Fruit fly (Drosophila melanogaster) whole organism, prepupa: ENCODE data around the gene wfs1.

Source experiments
- Blimp-1 ChIP-seq: fragments of 200-800 bp; sonication (Bioruptor generic); optimal IDR thresholded peaks from 3 replicates; lab custom pipeline; 2017; ENCODE audit warnings: missing biosample characterization, missing genetic modification characterization, mild to moderate bottlenecking, moderate library complexity, missing genetic modification reagents
- CG10631 ChIP-seq: fragments of 200-800 bp; sonication (Bioruptor generic); optimal IDR thresholded peaks from 2 replicates; lab custom pipeline; 2016; ENCODE audit warnings: missing biosample characterization, missing genetic modification characterization
- CG10669 ChIP-seq: fragments of 200-800 bp; sonication (Bioruptor generic); optimal IDR thresholded peaks from 3 replicates; lab custom pipeline; 2018; ENCODE audit warnings: missing biosample characterization, mild to moderate bottlenecking, missing genetic modification characterization, moderate library complexity
- CG11762 ChIP-seq: fragments of 200-800 bp; sonication (Bioruptor generic); optimal IDR thresholded peaks from 3 replicates; lab custom pipeline; 2016; ENCODE audit warnings: missing biosample characterization, missing genetic modification characterization; ENCODE audit not compliant: insufficient read depth
- CG15336 ChIP-seq: fragments of 200-800 bp; sonication (Bioruptor generic); IDR thresholded peaks from 2 replicates; pipeline ENCODE4 v1.3.6; 2022; ENCODE audit warnings: missing biosample characterization, missing genetic modification characterization
- CG1621 ChIP-seq: fragments of 200-800 bp; sonication (Bioruptor generic); optimal IDR thresholded peaks from 3 replicates; lab custom pipeline; 2018; ENCODE audit warnings: missing biosample characterization, mild to moderate bottlenecking, missing genetic modification characterization
- CG16779 ChIP-seq: fragments of 200-800 bp; sonication (Bioruptor generic); optimal IDR thresholded peaks from 3 replicates; lab custom pipeline; 2017; ENCODE audit warnings: missing biosample characterization, mild to moderate bottlenecking, missing genetic modification characterization
- CG3032 ChIP-seq: fragments of 200-800 bp; optimal IDR thresholded peaks from 2 replicates; lab custom pipeline; 2019; ENCODE audit warnings: missing biosample characterization, mild to moderate bottlenecking, missing genetic modification characterization, moderate library complexity
- CG31627 ChIP-seq: fragments of 200-800 bp; sonication (Bioruptor generic); optimal IDR thresholded peaks from 3 replicates; lab custom pipeline; 2016; ENCODE audit warnings: missing biosample characterization, missing genetic modification characterization
- CG32006 ChIP-seq: fragments of 200-800 bp; sonication (Bioruptor generic); optimal IDR thresholded peaks from 3 replicates; lab custom pipeline; 2017; ENCODE audit warnings: missing biosample characterization, mild to moderate bottlenecking, missing genetic modification characterization
- CG34406 ChIP-seq: fragments of 200-800 bp; sonication (Bioruptor generic); optimal IDR thresholded peaks from 3 replicates; lab custom pipeline; 2016; ENCODE audit warnings: missing biosample characterization, missing genetic modification characterization
- CG6163 ChIP-seq: fragments of 200-800 bp; sonication (Bioruptor generic); IDR thresholded peaks from 3 replicates; pipeline ENCODE4 v1.3.6; 2022; ENCODE audit warnings: missing biosample characterization, missing genetic modification characterization
- CG6792 ChIP-seq: fragments of 200-800 bp; sonication (Bioruptor generic); optimal IDR thresholded peaks from 3 replicates; lab custom pipeline; 2016; ENCODE audit warnings: missing biosample characterization, missing genetic modification characterization
- CG6808 ChIP-seq: fragments of 200-800 bp; sonication (Bioruptor generic); optimal IDR thresholded peaks from 3 replicates; lab custom pipeline; 2017; ENCODE audit warnings: missing biosample characterization, missing genetic modification characterization, mild to moderate bottlenecking, moderate library complexity, missing genetic modification reagents
- CG6854 ChIP-seq: fragments of 200-800 bp; sonication (Bioruptor generic); optimal IDR thresholded peaks from 2 replicates; lab custom pipeline; 2017; ENCODE audit warnings: missing biosample characterization, mild to moderate bottlenecking, missing genetic modification characterization
- CG7368 ChIP-seq: fragments of 200-800 bp; sonication (Bioruptor generic); optimal IDR thresholded peaks from 3 replicates; lab custom pipeline; 2016; ENCODE audit warnings: missing biosample characterization, missing genetic modification characterization
- CG8119 ChIP-seq: fragments of 200-800 bp; sonication (Bioruptor generic); IDR thresholded peaks from 3 replicates; pipeline ENCODE4 v1.3.6; 2022; ENCODE audit warnings: missing biosample characterization, missing genetic modification characterization
- CG8319 ChIP-seq: fragments of 200-800 bp; sonication (Bioruptor generic); optimal IDR thresholded peaks from 3 replicates; lab custom pipeline; 2016; ENCODE audit warnings: missing biosample characterization, missing genetic modification characterization
- CG8632 ChIP-seq: fragments of 200-800 bp; sonication (Bioruptor generic); optimal IDR thresholded peaks from 3 replicates; lab custom pipeline; 2016; ENCODE audit warnings: missing biosample characterization, missing genetic modification characterization
- CG9139 ChIP-seq: fragments of 200-800 bp; sonication (Bioruptor generic); optimal IDR thresholded peaks from 3 replicates; lab custom pipeline; 2017; ENCODE audit warnings: missing biosample characterization, mild to moderate bottlenecking, missing genetic modification characterization
- Eip78C ChIP-seq: fragments of 200-800 bp; sonication (Bioruptor generic); peaks from one replicate; lab custom pipeline; 2016; ENCODE audit warnings: missing biosample characterization, missing genetic modification characterization
- Ets21C ChIP-seq: fragments of 200-800 bp; sonication (Bioruptor generic); optimal IDR thresholded peaks from 3 replicates; lab custom pipeline; 2016; ENCODE audit warnings: missing biosample characterization, missing genetic modification characterization
- Gug ChIP-seq: fragments of 200-800 bp; sonication (Bioruptor generic); IDR thresholded peaks from 2 replicates; pipeline ENCODE4 v1.3.6; 2022; ENCODE audit warnings: missing biosample characterization, missing genetic modification characterization
- Hr38 ChIP-seq: sonication (Bioruptor generic); optimal IDR thresholded peaks from 2 replicates; lab custom pipeline; 2016; ENCODE audit warnings: missing biosample characterization, missing genetic modification characterization
- Hr39 ChIP-seq: fragments of 200-800 bp; sonication (Bioruptor generic); optimal IDR thresholded peaks from 2 replicates; lab custom pipeline; 2016; ENCODE audit warnings: missing biosample characterization, missing genetic modification characterization
- Lpt ChIP-seq: fragments of 200-800 bp; sonication (Bioruptor generic); optimal IDR thresholded peaks from 3 replicates; lab custom pipeline; 2016; ENCODE audit warnings: missing biosample characterization, missing genetic modification characterization
- Met ChIP-seq: fragments of 200-800 bp; sonication (Bioruptor generic); optimal IDR thresholded peaks from 3 replicates; lab custom pipeline; 2016; ENCODE audit warnings: missing biosample characterization, missing genetic modification characterization
- OdsH ChIP-seq: fragments of 200-800 bp; sonication (Bioruptor generic); optimal IDR thresholded peaks from 3 replicates; lab custom pipeline; 2016; ENCODE audit warnings: missing biosample characterization, missing genetic modification characterization
- Smox ChIP-seq: fragments of 200-800 bp; sonication (Bioruptor generic); optimal IDR thresholded peaks from 3 replicates; lab custom pipeline; 2016; ENCODE audit warnings: missing biosample characterization, missing genetic modification characterization
- Sox102F ChIP-seq: fragments of 200-800 bp; sonication (Bioruptor generic); optimal IDR thresholded peaks from 2 replicates; lab custom pipeline; 2016; ENCODE audit warnings: missing biosample characterization, mild to moderate bottlenecking, missing genetic modification characterization
- Sox14 ChIP-seq: fragments of 200-800 bp; sonication (Bioruptor generic); optimal IDR thresholded peaks from 3 replicates; lab custom pipeline; 2016; ENCODE audit warnings: missing biosample characterization, missing genetic modification characterization
- Sox15 ChIP-seq: fragments of 200-800 bp; sonication (Bioruptor generic); optimal IDR thresholded peaks from 3 replicates; lab custom pipeline; 2016; ENCODE audit warnings: missing biosample characterization, missing genetic modification characterization
- achi ChIP-seq: fragments of 200-800 bp; sonication (Bioruptor generic); optimal IDR thresholded peaks from 3 replicates; lab custom pipeline; 2016; ENCODE audit warnings: missing biosample characterization, missing genetic modification characterization
- acj6 ChIP-seq: fragments of 200-800 bp; sonication (Bioruptor generic); optimal IDR thresholded peaks from 3 replicates; lab custom pipeline; 2016; ENCODE audit warnings: missing biosample characterization, missing genetic modification characterization
- dac ChIP-seq: fragments of 200-800 bp; sonication (Bioruptor generic); optimal IDR thresholded peaks from 2 replicates; lab custom pipeline; 2017; ENCODE audit warnings: missing biosample characterization, mild to moderate bottlenecking, missing genetic modification characterization
- dsx ChIP-seq: fragments of 200-800 bp; optimal IDR thresholded peaks from 3 replicates; lab custom pipeline; 2019; ENCODE audit warnings: missing biosample characterization, mild to moderate bottlenecking, missing genetic modification characterization, moderate library complexity; ENCODE audit not compliant: poor library complexity, severe bottlenecking
- eg ChIP-seq: fragments of 200-800 bp; sonication (Bioruptor generic); IDR thresholded peaks from 3 replicates; pipeline ENCODE4 v1.3.6; 2022; ENCODE audit warnings: missing biosample characterization, missing genetic modification characterization
- esn ChIP-seq: fragments of 200-800 bp; sonication (Bioruptor generic); optimal IDR thresholded peaks from 2 replicates; lab custom pipeline; 2016; ENCODE audit warnings: missing biosample characterization, mild to moderate bottlenecking, missing genetic modification characterization, moderate library complexity
- fd59A ChIP-seq: fragments of 200-800 bp; sonication (Bioruptor generic); optimal IDR thresholded peaks from 2 replicates; lab custom pipeline; 2017; ENCODE audit warnings: missing biosample characterization, mild to moderate bottlenecking, missing genetic modification characterization, missing genetic modification reagents
- fd85E ChIP-seq: fragments of 200-800 bp; sonication (Bioruptor generic); optimal IDR thresholded peaks from 3 replicates; lab custom pipeline; 2016; ENCODE audit warnings: missing biosample characterization, missing genetic modification characterization
- fkh ChIP-seq: fragments of 200-800 bp; sonication (Bioruptor generic); optimal IDR thresholded peaks from 3 replicates; lab custom pipeline; 2017; ENCODE audit warnings: missing biosample characterization, mild to moderate bottlenecking, missing genetic modification characterization, moderate library complexity
- lz ChIP-seq: fragments of 200-800 bp; sonication (Bioruptor generic); optimal IDR thresholded peaks from 3 replicates; lab custom pipeline; 2016; ENCODE audit warnings: missing biosample characterization, missing genetic modification characterization
- net ChIP-seq: fragments of 200-800 bp; sonication (Bioruptor generic); optimal IDR thresholded peaks from 3 replicates; lab custom pipeline; 2016; ENCODE audit warnings: missing biosample characterization, missing genetic modification characterization
- pdm3 ChIP-seq: fragments of 200-800 bp; sonication (Bioruptor generic); optimal IDR thresholded peaks from 3 replicates; lab custom pipeline; 2016; ENCODE audit warnings: missing biosample characterization, missing genetic modification characterization
- spab ChIP-seq: fragments of 200-800 bp; sonication (Bioruptor generic); optimal IDR thresholded peaks from 2 replicates; lab custom pipeline; 2017; ENCODE audit warnings: missing biosample characterization, mild to moderate bottlenecking, missing genetic modification characterization, missing genetic modification reagents
- ss ChIP-seq, 2 experiments: fragments of 200-800 bp; sonication (Bioruptor generic); optimal IDR thresholded peaks; 2 replicates in 1 of 2; 3 replicates in 1 of 2; lab custom pipeline; 2017 to 2018; ENCODE audit warnings: mild to moderate bottlenecking in 2 of 2, missing biosample characterization in 2 of 2, missing genetic modification characterization in 2 of 2, moderate library complexity in 1 of 2
- topi ChIP-seq: fragments of 200-800 bp; sonication (Bioruptor generic); optimal IDR thresholded peaks from 3 replicates; lab custom pipeline; 2016; ENCODE audit warnings: missing biosample characterization, missing genetic modification characterization
- vri ChIP-seq: fragments of 200-800 bp; sonication (Bioruptor generic); optimal IDR thresholded peaks from 3 replicates; lab custom pipeline; 2016; ENCODE audit warnings: missing biosample characterization, mild to moderate bottlenecking, missing genetic modification characterization

The wfs1 gene

dm6 chr3R:22675447-22675846 lies 14.7 kb downstream of the wfs1 start:
- no peak for TF ChIP-seq CG8319
- TF ChIP-seq CG31627 (GFP tag; lab: Kevin White, UChicago) = no peak
- TF ChIP-seq OdsH (GFP tag; lab: Kevin White, UChicago) = no peak
- peak in 1 of 2 experiments; percentile 13 for TF ChIP-seq ss (GFP tag; optimal IDR thresholded peaks at IDR 0.05; lab: Kevin White, UChicago)
- no peak for TF ChIP-seq Ets21C (GFP tag; lab: Kevin White, UChicago)
- TF ChIP-seq CG16779 (tag; lab: Kevin White, UChicago) = no peak
- TF ChIP-seq CG7368 (GFP tag; lab: Kevin White, UChicago) = no peak
- TF ChIP-seq dac (GFP tag; lab: Kevin White, UChicago) = no peak
- peak; percentile 54 for TF ChIP-seq Eip78C (GFP tag; lab: Kevin White, UChicago)
- no peak for TF ChIP-seq Sox15 (GFP tag; lab: Kevin White, UChicago)
- TF ChIP-seq Sox102F (GFP tag; lab: Kevin White, UChicago) = no peak

- TF ChIP-seq CG10631 (peak; percentile 60), Met (GFP tag; lab: Kevin White, UChicago) (peak; percentile 83), achi (peak; percentile 65), Gug (GFP tag; lab: Robert Waterston, UW) (no peak), CG31627 (GFP tag; lab: Kevin White, UChicago) (peak; percentile 87), Smox (GFP tag; lab: Kevin White, UChicago) (peak; percentile 75), CG32006 (no peak), lz (GFP tag; lab: Kevin White, UChicago) (peak; percentile 85), Sox14 (GFP tag; lab: Kevin White, UChicago) (no peak), CG8319 (peak; percentile 40), pdm3 (GFP tag; lab: Kevin White, UChicago) (peak; percentile 52), CG3032 (tag; lab: Kevin White, UChicago) (peak; percentile 67), CG7368 (GFP tag; lab: Kevin White, UChicago) (peak; percentile 37), OdsH (GFP tag; lab: Kevin White, UChicago) (no peak), eg (no peak), Blimp-1 (peak; percentile 59), CG6792 (peak; percentile 68), ss (GFP tag; optimal IDR thresholded peaks at IDR 0.05; lab: Kevin White, UChicago) (peak; percentile 59 to 75), vri (GFP tag; lab: Kevin White, UChicago) (peak; percentile 49), Sox15 (GFP tag; lab: Kevin White, UChicago) (peak; percentile 51), CG1621 (tag; lab: Kevin White, UChicago) (peak; percentile 34), fkh (GFP tag; lab: Kevin White, UChicago) (peak; percentile 35), Sox102F (GFP tag; lab: Kevin White, UChicago) (peak; percentile 84), fd85E (GFP tag; lab: Kevin White, UChicago) (peak; percentile 11), acj6 (GFP tag; lab: Kevin White, UChicago) (peak; percentile 61), Ets21C (GFP tag; lab: Kevin White, UChicago) (peak; percentile 78), Hr38 (GFP tag; lab: Kevin White, UChicago) (no peak), CG9139 (GFP tag; lab: Kevin White, UChicago) (peak; percentile 29), Lpt (no peak), esn (GFP tag; lab: Kevin White, UChicago) (peak; percentile 88), spab (GFP tag; lab: Kevin White, UChicago) (peak; percentile 70), dsx (GFP tag; lab: Kevin White, UChicago) (peak; percentile 58), CG8632 (peak; percentile 62), fd59A (GFP tag; lab: Kevin White, UChicago) (peak; percentile 58), net (no peak), CG11762 (GFP tag; lab: Kevin White, UChicago) (peak; percentile 20), CG15336 (no peak), CG8119 (GFP tag; lab: Robert Waterston, UW) (no peak), topi (GFP tag; lab: Kevin White, UChicago) (peak; percentile 86), CG6808 (GFP tag; lab: Kevin White, UChicago) (peak; percentile 77), dac (GFP tag; lab: Kevin White, UChicago) (no peak), CG34406 (no peak), Eip78C (GFP tag; lab: Kevin White, UChicago) (peak; percentile 92), CG10669 (GFP tag; lab: Kevin White, UChicago) (no peak), Hr39 (GFP tag; lab: Kevin White, UChicago) (peak; percentile 85), CG6163 (GFP tag; lab: Robert Waterston, UW) (peak; percentile 34; the same call in 1 of the 3 replicates), CG6854 (GFP tag; lab: Kevin White, UChicago) (peak; percentile 39)
Observed at dm6 chr3R:22673528-22673959, 16.6 kb downstream of the wfs1 start.
